Fruit fly (Drosophila melanogaster) whole organism, embryonic: ENCODE data around the gene Cka.

Experiments used
- Ada2b ChIP-seq: fragments of 200-800 bp; sonication (Bioruptor generic); IDR thresholded peaks from 2 replicates; pipeline ENCODE4 v1.3.6; 2022; ENCODE audit warnings: missing biosample characterization, missing genetic modification characterization
- B-H2 ChIP-seq: fragments of 200-800 bp; sonication (Bioruptor generic); optimal IDR thresholded peaks from 2 replicates; lab custom pipeline; 2018; ENCODE audit warnings: missing biosample characterization, mild to moderate bottlenecking, missing genetic modification characterization
- CG10147 ChIP-seq: fragments of 200-800 bp; sonication (Bioruptor generic); optimal IDR thresholded peaks from 2 replicates; lab custom pipeline; 2019; ENCODE audit warnings: missing biosample characterization, mild to moderate bottlenecking, missing genetic modification characterization, moderate library complexity
- CG11723 ChIP-seq: fragments of 200-800 bp; sonication (Bioruptor generic); optimal IDR thresholded peaks from 2 replicates; lab custom pipeline; 2017; ENCODE audit warnings: missing biosample characterization, mild to moderate bottlenecking, missing genetic modification characterization
- CG12071 ChIP-seq: fragments of 200-800 bp; sonication (Bioruptor generic); optimal IDR thresholded peaks from 3 replicates; lab custom pipeline; 2018; ENCODE audit warnings: missing biosample characterization, mild to moderate bottlenecking, missing genetic modification characterization
- CG1603 ChIP-seq: fragments of 200-800 bp; sonication (Bioruptor generic); optimal IDR thresholded peaks from 2 replicates; lab custom pipeline; 2019; ENCODE audit warnings: missing biosample characterization, mild to moderate bottlenecking, missing genetic modification characterization, moderate library complexity
- CG2120 ChIP-seq: fragments of 200-800 bp; sonication (Bioruptor generic); optimal IDR thresholded peaks from 3 replicates; lab custom pipeline; 2016; ENCODE audit warnings: missing biosample characterization, missing genetic modification characterization
- CG30431 ChIP-seq: fragments of 200-800 bp; sonication (Bioruptor generic); optimal IDR thresholded peaks from 2 replicates; lab custom pipeline; 2017; ENCODE audit warnings: missing biosample characterization, missing genetic modification characterization
- CG32532 ChIP-seq: fragments of 200-800 bp; sonication (Bioruptor generic); IDR thresholded peaks from 2 replicates; pipeline ENCODE4 v1.3.6; 2022; ENCODE audit warnings: missing biosample characterization, missing genetic modification characterization
- CG3726 ChIP-seq: fragments of 200-800 bp; sonication (Bioruptor generic); IDR thresholded peaks from 3 replicates; pipeline ENCODE4, ENCODE4 v1.3.6; 2022; ENCODE audit warnings: missing biosample characterization, missing genetic modification characterization
- CG3838 ChIP-seq: fragments of 200-800 bp; sonication (Bioruptor generic); optimal IDR thresholded peaks from 3 replicates; lab custom pipeline; 2016; ENCODE audit warnings: missing biosample characterization, missing genetic modification characterization
- CG5180 ChIP-seq: fragments of 200-800 bp; sonication (Bioruptor generic); optimal IDR thresholded peaks from 3 replicates; lab custom pipeline; 2017; ENCODE audit warnings: missing biosample characterization, missing genetic modification characterization, mild to moderate bottlenecking, moderate library complexity, missing genetic modification reagents
- CG7271 ChIP-seq: fragments of 200-800 bp; sonication (Bioruptor generic); optimal IDR thresholded peaks from 2 replicates; lab custom pipeline; 2018; ENCODE audit warnings: missing biosample characterization, mild to moderate bottlenecking, missing genetic modification characterization, moderate library complexity
- CG7963 ChIP-seq: fragments of 200-800 bp; sonication (Bioruptor generic); IDR thresholded peaks from 3 replicates; pipeline ENCODE4 v1.3.6; 2022; ENCODE audit warnings: missing biosample characterization, missing genetic modification characterization; ENCODE audit not compliant: partially characterized antibody
- CG9797 ChIP-seq: fragments of 200-800 bp; sonication (Bioruptor generic); optimal IDR thresholded peaks from 3 replicates; lab custom pipeline; 2018; ENCODE audit warnings: missing biosample characterization, mild to moderate bottlenecking, missing genetic modification characterization
- CHES-1-like ChIP-seq: fragments of 200-800 bp; sonication (Bioruptor generic); optimal IDR thresholded peaks from 2 replicates; lab custom pipeline; 2016; ENCODE audit warnings: missing biosample characterization, missing genetic modification characterization
- D ChIP-seq, 2 experiments: fragments of 200-800 bp in 1 of 2; fragments of >200 bp in 1 of 2; sonication (Bioruptor generic) in 1 of 2; optimal IDR thresholded peaks; 2 replicates in 1 of 2; 3 replicates in 1 of 2; lab custom pipeline; 2017; ENCODE audit warnings: mild to moderate bottlenecking in 1 of 2, missing biosample characterization in 1 of 2, missing genetic modification characterization in 1 of 2, missing genetic modification reagents in 1 of 2
- Dip2 ChIP-seq: fragments of 200-800 bp; sonication (Bioruptor generic); IDR thresholded peaks from 2 replicates; pipeline ENCODE4 v1.3.6; 2022; ENCODE audit warnings: missing biosample characterization, missing genetic modification characterization
- Doc2 ChIP-seq: fragments of 200-800 bp; sonication (Bioruptor generic); IDR thresholded peaks from 2 replicates; pipeline ENCODE4 v1.3.6; 2022; ENCODE audit warnings: missing biosample characterization, missing genetic modification characterization
- Dref ChIP-seq: fragments of 200-800 bp; sonication (Bioruptor generic); IDR thresholded peaks from 2 replicates; pipeline ENCODE4 v1.3.6; 2022; ENCODE audit warnings: missing biosample characterization, missing genetic modification characterization
- Elba2 ChIP-seq: fragments of 200-800 bp; sonication (Bioruptor generic); optimal IDR thresholded peaks from 3 replicates; lab custom pipeline; 2016; ENCODE audit warnings: missing biosample characterization, missing genetic modification characterization
- Gug ChIP-seq: fragments of 200-800 bp; sonication (Bioruptor generic); IDR thresholded peaks from 4 replicates; pipeline ENCODE4 v1.3.6; 2022; ENCODE audit warnings: missing biosample characterization, missing genetic modification characterization
- Mes4 ChIP-seq: fragments of 200-800 bp; sonication (Bioruptor generic); optimal IDR thresholded peaks from 2 replicates; lab custom pipeline; 2016; ENCODE audit warnings: missing biosample characterization, missing genetic modification characterization
- Nf-YB ChIP-seq: fragments of 200-800 bp; sonication (Bioruptor generic); optimal IDR thresholded peaks from 3 replicates; lab custom pipeline; 2019; ENCODE audit warnings: missing biosample characterization, mild to moderate bottlenecking, missing genetic modification characterization, moderate library complexity
- Ptx1 ChIP-seq: fragments of 200-800 bp; sonication (Bioruptor generic); IDR thresholded peaks from 2 replicates; pipeline ENCODE4 v1.3.6; 2022; ENCODE audit warnings: missing biosample characterization, missing genetic modification characterization
- Sry-β ChIP-seq: fragments of 200-800 bp; sonication (Bioruptor generic); optimal IDR thresholded peaks from 2 replicates; lab custom pipeline; 2018; ENCODE audit warnings: missing biosample characterization, mild to moderate bottlenecking, missing genetic modification characterization, moderate library complexity
- Stat92E ChIP-seq, 3 experiments: fragments of >200 bp in 2 of 3; fragments of 200-800 bp in 1 of 3; sonication (Bioruptor generic) in 1 of 3; optimal IDR thresholded peaks; 2 replicates each; lab custom pipeline; 2017 to 2019; ENCODE audit warnings: missing biosample characterization in 3 of 3, missing genetic modification characterization in 3 of 3, mild to moderate bottlenecking in 1 of 3, moderate library complexity in 1 of 3
- Usf ChIP-seq: fragments of 200-800 bp; sonication (Bioruptor generic); optimal IDR thresholded peaks from 2 replicates; lab custom pipeline; 2017; ENCODE audit warnings: missing genotype, missing biosample characterization, missing genetic modification characterization
- Xbp1 ChIP-seq: fragments of 200-800 bp; sonication (Bioruptor generic); optimal IDR thresholded peaks from 3 replicates; lab custom pipeline; 2016; ENCODE audit warnings: missing biosample characterization, mild to moderate bottlenecking, missing genetic modification characterization
- Xrp1 ChIP-seq: fragments of 200-800 bp; sonication (Bioruptor generic); IDR thresholded peaks from 2 replicates; pipeline ENCODE4 v1.3.6; 2022; ENCODE audit warnings: missing biosample characterization, missing genetic modification characterization
- ap ChIP-seq: fragments of 200-800 bp; sonication (Bioruptor generic); IDR thresholded peaks from 2 replicates; pipeline ENCODE4 v1.3.6; 2022; ENCODE audit warnings: missing biosample characterization, missing genetic modification characterization
- bab2 ChIP-seq: fragments of 200-800 bp; sonication (Bioruptor generic); optimal IDR thresholded peaks from 2 replicates; lab custom pipeline; 2016; ENCODE audit warnings: missing biosample characterization, missing genetic modification characterization
- bcd ChIP-seq: fragments of 200-800 bp; sonication (Bioruptor generic); optimal IDR thresholded peaks from 2 replicates; lab custom pipeline; 2017; ENCODE audit warnings: missing biosample characterization, mild to moderate bottlenecking, missing genetic modification characterization
- dimm ChIP-seq: fragments of 200-800 bp; sonication (Bioruptor generic); IDR thresholded peaks from 2 replicates; pipeline ENCODE4 v1.3.6; 2022; ENCODE audit warnings: missing biosample characterization, missing genetic modification characterization
- ems ChIP-seq: fragments of 200-800 bp; sonication (Bioruptor generic); optimal IDR thresholded peaks from 3 replicates; lab custom pipeline; 2016; ENCODE audit warnings: missing biosample characterization, missing genetic modification characterization
- fd64A ChIP-seq: fragments of 200-800 bp; sonication (Bioruptor generic); optimal IDR thresholded peaks from 3 replicates; lab custom pipeline; 2018; ENCODE audit warnings: missing biosample characterization, mild to moderate bottlenecking, missing genetic modification characterization
- grau ChIP-seq: fragments of 200-800 bp; optimal IDR thresholded peaks from 3 replicates; lab custom pipeline; 2019; ENCODE audit warnings: missing biosample characterization, mild to moderate bottlenecking, missing genetic modification characterization, moderate library complexity
- hb ChIP-seq: fragments of 200-800 bp; sonication (Bioruptor generic); IDR thresholded peaks from 3 replicates; pipeline ENCODE4 v1.3.6; 2022; ENCODE audit warnings: missing biosample characterization, missing genetic modification characterization; ENCODE audit not compliant: partially characterized antibody
- ind ChIP-seq: fragments of 200-800 bp; sonication (Bioruptor generic); optimal IDR thresholded peaks from 3 replicates; lab custom pipeline; 2016; ENCODE audit warnings: missing biosample characterization, missing genetic modification characterization
- jigr1 ChIP-seq: fragments of 200-800 bp; sonication (Bioruptor generic); IDR thresholded peaks from 3 replicates; pipeline ENCODE4 v1.3.6; 2022; ENCODE audit warnings: missing biosample characterization, missing genetic modification characterization
- knrl ChIP-seq: fragments of 200-800 bp; sonication (Bioruptor generic); IDR thresholded peaks from 3 replicates; pipeline ENCODE4 v1.3.6; 2022; ENCODE audit warnings: missing biosample characterization, missing genetic modification characterization; ENCODE audit not compliant: partially characterized antibody
- mirr ChIP-seq: fragments of 200-800 bp; sonication (Bioruptor generic); optimal IDR thresholded peaks from 3 replicates; lab custom pipeline; 2018; ENCODE audit warnings: missing biosample characterization, mild to moderate bottlenecking, missing genetic modification characterization
- oc ChIP-seq: fragments of 200-800 bp; sonication (Bioruptor generic); optimal IDR thresholded peaks from 2 replicates; lab custom pipeline; 2018; ENCODE audit warnings: missing biosample characterization, mild to moderate bottlenecking, missing genetic modification characterization, moderate library complexity
- peb ChIP-seq: fragments of 200-800 bp; sonication (Bioruptor generic); IDR thresholded peaks from 2 replicates; pipeline ENCODE4 v1.3.6; 2022; ENCODE audit warnings: missing biosample characterization, missing genetic modification characterization
- repo ChIP-seq: fragments of 200-800 bp; sonication (Bioruptor generic); optimal IDR thresholded peaks from 2 replicates; lab custom pipeline; 2016; ENCODE audit warnings: missing biosample characterization, missing genetic modification characterization
- ro ChIP-seq: fragments of 200-800 bp; sonication (Bioruptor generic); IDR thresholded peaks from 2 replicates; pipeline ENCODE4 v1.3.6; 2022; ENCODE audit warnings: missing biosample characterization, missing genetic modification characterization
- slbo ChIP-seq: fragments of 200-800 bp; sonication (Bioruptor generic); IDR thresholded peaks from 2 replicates; pipeline ENCODE4 v1.3.6; 2022; ENCODE audit warnings: missing biosample characterization, missing genetic modification characterization
- stc ChIP-seq: fragments of 200-800 bp; sonication (Bioruptor generic); IDR thresholded peaks from 2 replicates; pipeline ENCODE4 v1.3.6; 2022; ENCODE audit warnings: missing biosample characterization, missing genetic modification characterization

The Cka gene

DNA sequence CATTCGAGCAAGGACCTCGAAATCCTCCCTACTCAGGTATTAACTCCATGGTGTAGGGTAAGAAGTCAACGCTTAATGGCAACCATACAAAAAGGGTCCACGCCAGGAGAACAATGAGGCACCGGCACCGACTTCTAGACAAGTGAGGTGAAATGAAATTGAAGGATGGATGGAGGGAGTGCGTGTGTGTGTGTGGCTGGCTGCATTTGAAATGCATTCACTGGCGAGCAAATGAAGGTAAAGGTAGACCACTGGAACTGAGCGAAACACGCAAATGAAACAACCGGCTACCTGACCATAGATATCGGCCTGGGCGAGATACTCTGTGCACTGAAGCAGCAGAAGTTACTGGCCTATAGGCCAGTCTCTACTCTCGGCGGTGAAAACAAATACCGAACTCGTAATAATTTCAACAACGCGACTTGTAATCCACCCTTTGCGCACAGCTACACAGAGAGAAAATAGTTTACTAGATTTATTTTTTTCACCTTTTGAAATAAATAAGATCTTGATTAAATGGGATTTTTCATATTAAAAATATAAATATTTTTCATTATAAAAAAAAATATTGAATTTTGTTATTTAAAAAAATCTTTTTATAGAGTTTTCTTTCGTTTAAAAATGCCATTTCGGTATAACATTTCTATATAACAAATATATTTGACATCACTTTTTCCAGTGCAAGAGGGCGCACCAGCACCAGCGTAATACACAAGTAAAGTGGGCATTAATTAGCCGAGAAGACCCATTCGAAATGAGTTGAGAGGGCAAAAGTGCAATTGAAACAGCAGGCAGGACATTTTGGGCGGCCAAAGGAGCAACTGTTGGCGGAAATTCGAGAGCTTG lies 51.3 kb downstream of the Cka start (continued):
- TF ChIP-seq CG10147 (GFP tag; lab: Kevin White, UChicago) (no peak), knrl (GFP tag; lab: Robert Waterston, UW) (no peak), CG30431 (GFP tag; lab: Kevin White, UChicago) (peak; percentile 81), CG12071 (GFP tag; lab: Kevin White, UChicago) (no peak), Dip2 (GFP tag; lab: Robert Waterston, UW) (no peak), jigr1 (peak; percentile 45; the same call in 1 of the 3 replicates), repo (GFP tag; lab: Kevin White, UChicago) (no peak), Ptx1 (GFP tag; lab: Robert Waterston, UW) (peak; percentile 94), Sry-β (peak; percentile 26), CG7963 (no peak), Doc2 (GFP tag; lab: Robert Waterston, UW) (no peak), CG7271 (peak; percentile 79), ind (GFP tag; lab: Kevin White, UChicago) (peak; percentile 27), CG9797 (GFP tag; lab: Kevin White, UChicago) (no peak), CG32532 (GFP tag; lab: Robert Waterston, UW) (no peak), CG1603 (peak; percentile 14), CG2120 (GFP tag; lab: Kevin White, UChicago) (peak; percentile 69), ap (GFP tag; lab: Robert Waterston, UW) (peak; percentile 82), Stat92E (GFP tag; optimal IDR thresholded peaks at IDR 0.05; lab: Kevin White, UChicago) (no peak), Xrp1 (GFP tag; lab: Robert Waterston, UW) (peak; percentile 81), Xbp1 (GFP tag; lab: Kevin White, UChicago) (peak; percentile 78), peb (GFP tag; lab: Robert Waterston, UW) (0 out of 2 replicates have a peak, but pooled peaks have one; percentile 6), slbo (GFP tag; lab: Robert Waterston, UW) (peak; percentile 84), D (optimal IDR thresholded peaks at IDR 0.05; lab: Kevin White, UChicago) (peak; percentile 88), D (GFP tag; optimal IDR thresholded peaks at IDR 0.05; lab: Kevin White, UChicago) (peak; percentile 86), CG3838 (no peak), hb (GFP tag; lab: Robert Waterston, UW) (no peak), oc (tag; lab: Kevin White, UChicago) (peak; percentile 82), Dref (GFP tag; lab: Robert Waterston, UW) (no peak), ro (peak; percentile 48), Gug (no peak), grau (peak; percentile 86), Ada2b (GFP tag; lab: Robert Waterston, UW) (no peak), CG5180 (GFP tag; lab: Kevin White, UChicago) (peak; percentile 3), stc (GFP tag; lab: Robert Waterston, UW) (peak; percentile 31; the same call in 1 of the 2 replicates), Nf-YB (GFP tag; lab: Kevin White, UChicago) (peak; percentile 72), CG11723 (peak; percentile 70), mirr (GFP tag; lab: Kevin White, UChicago) (no peak), Usf (GFP tag; lab: Kevin White, UChicago) (peak; percentile 60), CHES-1-like (GFP tag; lab: Kevin White, UChicago) (peak; percentile 22), ems (GFP tag; lab: Kevin White, UChicago) (peak; percentile 12), Mes4 (GFP tag; lab: Kevin White, UChicago) (no peak), bab2 (GFP tag; lab: Kevin White, UChicago) (no peak), fd64A (GFP tag; lab: Kevin White, UChicago) (no peak), bcd (GFP tag; lab: Kevin White, UChicago) (peak; percentile 30), Elba2 (peak; percentile 53), B-H2 (GFP tag; lab: Kevin White, UChicago) (no peak), dimm (GFP tag; lab: Robert Waterston, UW) (peak; percentile 56), CG3726 (peak; percentile 50; the same call in 1 of the 3 replicates)
